Worm (Caenorhabditis elegans): ENCODE results near the gene mrps-23.

- TF ChIP-seq flt-1 (GFP tag; IDR thresholded peaks at IDR 0.05) (no peak), ztf-29 (GFP tag; IDR thresholded peaks at IDR 0.05) (no peak), klf-2 (GFP tag; conservative IDR thresholded peaks at IDR 0.05) (no peak)
Measured at ce11 chrIII:9476564-9476963, 46.9 kb downstream of the mrps-23 start.

Measured in whole organism, midembryonic.